Worm (Caenorhabditis elegans): ENCODE data around the gene ZK512.7.

ZK512.7 gene

ce11 chrIII:9115745-9116144 is 22.8 kb downstream of the ZK512.7 start:
- TF ChIP-seq tbx-2 (tag; optimal IDR thresholded peaks at IDR 0.05) (no peak), nhr-12 (tag; optimal IDR thresholded peaks at IDR 0.05) (no peak), ceh-82 (tag; optimal IDR thresholded peaks at IDR 0.05) (no peak), ceh-16 (tag; optimal IDR thresholded peaks at IDR 0.05) (no peak), elt-3 (tag; optimal IDR thresholded peaks at IDR 0.05) (no peak), mdl-1 (tag; optimal IDR thresholded peaks at IDR 0.05) (no peak), lsy-12 (tag; optimal IDR thresholded peaks at IDR 0.05) (no peak), jun-1 (tag; optimal IDR thresholded peaks at IDR 0.05) (no peak), ama-1 (optimal IDR thresholded peaks at IDR 0.05) (no peak), nhr-11 (tag; optimal IDR thresholded peaks at IDR 0.05) (no peak), sea-2 (GFP tag; optimal IDR thresholded peaks at IDR 0.05) (no peak)

ce11 chrIII:9114649-9115048 is 23.9 kb downstream of the ZK512.7 start, which contains the start of gene ZK512.1:
ZK512.1 (plus strand) TSS chrIII:9114949.
- TF ChIP-seq nhr-25 (tag; optimal IDR thresholded peaks at IDR 0.05) (no peak), snpc-4 (tag; optimal IDR thresholded peaks at IDR 0.05) (no peak), nhr-43 (tag; optimal IDR thresholded peaks at IDR 0.05; ENCODE audit: poor library complexity, severe bottlenecking) (no peak), nhr-67 (tag; optimal IDR thresholded peaks at IDR 0.05) (no peak), ceh-82 (tag; optimal IDR thresholded peaks at IDR 0.05) (no peak), ama-1 (optimal IDR thresholded peaks at IDR 0.05) (no peak), ceh-9 (tag; optimal IDR thresholded peaks at IDR 0.05) (no peak), skn-1 (tag; optimal IDR thresholded peaks at IDR 0.05) (no peak)

DNA sequence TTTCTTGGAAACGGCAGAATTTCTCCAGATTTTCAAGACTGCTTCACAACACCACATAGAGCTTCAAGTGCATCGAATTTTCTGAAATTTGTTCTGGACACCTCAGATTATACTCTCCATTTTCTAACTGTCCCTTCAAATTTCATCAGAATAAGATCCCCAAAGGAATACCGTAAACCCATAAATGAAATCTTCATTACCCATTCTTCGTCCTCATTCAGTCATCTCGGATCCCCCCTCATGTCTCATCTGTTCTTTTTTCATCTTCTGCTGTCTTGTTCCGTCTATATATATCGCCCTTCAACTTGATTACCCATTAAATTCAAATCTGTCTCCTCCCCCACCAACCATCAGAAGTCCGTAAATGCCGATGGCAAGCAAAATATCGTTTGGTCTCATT is 24.4 kb downstream of the ZK512.7 start:
- no peak for TF ChIP-seq ceh-28 (tag; optimal IDR thresholded peaks at IDR 0.05)
- no peak for TF ChIP-seq lsy-12 (tag; optimal IDR thresholded peaks at IDR 0.05)
- TF ChIP-seq lin-39 (tag; optimal IDR thresholded peaks at IDR 0.05): no peak
- no peak for TF ChIP-seq jun-1 (tag; optimal IDR thresholded peaks at IDR 0.05)
- TF ChIP-seq nhr-67 (tag; optimal IDR thresholded peaks at IDR 0.05): no peak
- TF ChIP-seq hmg-11 (tag; optimal IDR thresholded peaks at IDR 0.05): no peak
- TF ChIP-seq nhr-11 (tag; optimal IDR thresholded peaks at IDR 0.05): no peak
- no peak for TF ChIP-seq nhr-28 (tag; optimal IDR thresholded peaks at IDR 0.05)
- TF ChIP-seq tbx-2 (tag; optimal IDR thresholded peaks at IDR 0.05): no peak

DNA sequence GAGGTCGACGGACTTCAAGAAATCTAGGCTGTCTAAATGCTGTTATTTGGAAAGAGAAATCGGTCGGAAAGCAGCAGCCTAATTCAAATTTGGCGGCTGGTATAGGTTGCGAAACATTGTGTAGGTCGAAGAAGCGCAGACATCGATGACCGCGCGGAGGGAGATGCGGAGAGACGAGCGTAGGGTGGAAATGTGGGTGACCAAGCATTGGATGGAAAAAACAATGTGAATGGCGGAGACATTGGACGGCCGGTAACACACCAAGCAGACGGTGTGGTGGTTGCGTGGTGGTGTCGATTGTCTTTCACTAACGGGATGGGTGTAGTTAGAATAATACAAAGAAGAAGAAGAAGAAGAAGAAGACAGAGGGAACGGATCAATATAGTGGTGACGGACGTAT is 26.0 kb downstream of the ZK512.7 start:
- TF ChIP-seq ztf-11 (tag; optimal IDR thresholded peaks at IDR 0.05) (no peak), nhr-11 (tag; optimal IDR thresholded peaks at IDR 0.05) (no peak), unc-62 (GFP tag; optimal IDR thresholded peaks at IDR 0.05) (no peak), nhr-25 (tag; optimal IDR thresholded peaks at IDR 0.05) (peak; percentile 17), nhr-77 (tag; optimal IDR thresholded peaks at IDR 0.05) (no peak), eor-1 (tag; optimal IDR thresholded peaks at IDR 0.05) (no peak), elt-2 (tag; optimal IDR thresholded peaks at IDR 0.05) (no peak)

- TF ChIP-seq elt-2 (tag; optimal IDR thresholded peaks at IDR 0.05) (peak; percentile 46), nhr-25 (tag; optimal IDR thresholded peaks at IDR 0.05) (peak; percentile 17), ztf-4 (tag; optimal IDR thresholded peaks at IDR 0.05) (no peak), egl-27 (tag; optimal IDR thresholded peaks at IDR 0.05) (no peak), unc-39 (tag; optimal IDR thresholded peaks at IDR 0.05) (no peak), aly-2 (tag; optimal IDR thresholded peaks at IDR 0.05) (no peak), nhr-237 (tag; optimal IDR thresholded peaks at IDR 0.05) (no peak)
Measured at ce11 chrIII:9110270-9110669, 28.2 kb downstream of the ZK512.7 start.

- TF ChIP-seq aly-2 (tag; optimal IDR thresholded peaks at IDR 0.05) (no peak), unc-39 (tag; optimal IDR thresholded peaks at IDR 0.05) (no peak), pqm-1 (tag; optimal IDR thresholded peaks at IDR 0.05) (no peak), ztf-4 (tag; optimal IDR thresholded peaks at IDR 0.05) (no peak), nhr-67 (tag; optimal IDR thresholded peaks at IDR 0.05) (no peak), ceh-82 (tag; optimal IDR thresholded peaks at IDR 0.05) (no peak), daf-12 (tag; optimal IDR thresholded peaks at IDR 0.05) (no peak), nhr-12 (tag; optimal IDR thresholded peaks at IDR 0.05) (no peak)
Measured at ce11 chrIII:9109726-9110125, 28.8 kb downstream of the ZK512.7 start.

Measured in whole organism, L3 larva.